Fruit fly (Drosophila melanogaster) whole organism, adult: ENCODE data around the gene CG3552.

Experiments
- CG33017 ChIP-seq: fragments of 200-800 bp; sonication (Bioruptor generic); optimal IDR thresholded peaks from 2 replicates; lab custom pipeline; 2018; ENCODE audit warnings: missing biosample characterization, mild to moderate bottlenecking, missing genetic modification characterization, moderate library complexity
- cnc ChIP-seq, 2 experiments: fragments of >200 bp; optimal IDR thresholded peaks; 2 replicates each; lab custom pipeline; 2017
- ovo ChIP-seq: fragments of 200-800 bp; sonication (Bioruptor generic); optimal IDR thresholded peaks from 2 replicates; lab custom pipeline; 2016; ENCODE audit warnings: missing biosample characterization, missing genetic modification characterization

dm6 chr3L:9422636-9423419 is 33.3 kb upstream of the CG3552 start, which contains the start of gene aay:
- TF ChIP-seq cnc (optimal IDR thresholded peaks at IDR 0.05; lab: Kevin White, UChicago) (no peak), CG33017 (tag; lab: Kevin White, UChicago) (peak; percentile 100), ovo (GFP tag; lab: Kevin White, UChicago) (peak; percentile 96)
